Fruit fly (Drosophila melanogaster): ENCODE results near the gene Pc.

dm6 chr3L:21363926-21364537, 46.2 kb upstream of the Pc start:
- TF ChIP-seq h (GFP tag; optimal IDR thresholded peaks at IDR 0.05) (no peak), sage (GFP tag; optimal IDR thresholded peaks at IDR 0.05) (no peak)
